Worm (Caenorhabditis elegans) whole organism, L3 larva: ENCODE results near the gene C45B2.1.

Source experiments
- ceh-9 ChIP-seq: sonication (generic microtip); optimal IDR thresholded peaks from 2 replicates; lab custom pipeline; 2018; ENCODE audit warnings: missing biosample characterization, missing genetic modification characterization
- egl-27 ChIP-seq: sonication (generic microtip); optimal IDR thresholded peaks from 4 replicates; lab custom pipeline; 2017; ENCODE audit warnings: missing biosample characterization, missing genetic modification reagents, missing genetic modification characterization
- fos-1 ChIP-seq: fragments of 150-350 bp; optimal IDR thresholded peaks from 2 replicates; lab custom pipeline; 2014; ENCODE audit warnings: missing biosample characterization, missing genetic modification characterization
- lsy-12 ChIP-seq: sonication (generic microtip); optimal IDR thresholded peaks from 2 replicates; lab custom pipeline; 2016; ENCODE audit warnings: mild to moderate bottlenecking, missing genetic modification characterization, missing compliant biosample characterization
- nhr-67 ChIP-seq: fragments of 150-350 bp; optimal IDR thresholded peaks from 2 replicates; lab custom pipeline; 2014; ENCODE audit warnings: missing biosample characterization, missing genetic modification characterization
- nhr-77 ChIP-seq: fragments of 150-350 bp; optimal IDR thresholded peaks from 2 replicates; lab custom pipeline; 2014; ENCODE audit warnings: missing biosample characterization, missing genetic modification characterization
- pha-4 ChIP-seq: fragments of 150-350 bp; optimal IDR thresholded peaks from 2 replicates; lab custom pipeline; 2014; ENCODE audit warnings: missing biosample characterization, missing genetic modification reagents, missing genetic modification characterization
- pqm-1 ChIP-seq: fragments of 150-350 bp; optimal IDR thresholded peaks from 2 replicates; lab custom pipeline; 2017; ENCODE audit warnings: missing biosample characterization, missing genetic modification characterization, inconsistent platforms
- snpc-4 ChIP-seq: fragments of 150-350 bp; optimal IDR thresholded peaks from 2 replicates; lab custom pipeline; 2014; ENCODE audit warnings: missing biosample characterization, missing genetic modification characterization
- unc-39 ChIP-seq: sonication (generic microtip); optimal IDR thresholded peaks from 4 replicates; lab custom pipeline; 2017; ENCODE audit warnings: missing biosample characterization, missing genetic modification characterization

DNA sequence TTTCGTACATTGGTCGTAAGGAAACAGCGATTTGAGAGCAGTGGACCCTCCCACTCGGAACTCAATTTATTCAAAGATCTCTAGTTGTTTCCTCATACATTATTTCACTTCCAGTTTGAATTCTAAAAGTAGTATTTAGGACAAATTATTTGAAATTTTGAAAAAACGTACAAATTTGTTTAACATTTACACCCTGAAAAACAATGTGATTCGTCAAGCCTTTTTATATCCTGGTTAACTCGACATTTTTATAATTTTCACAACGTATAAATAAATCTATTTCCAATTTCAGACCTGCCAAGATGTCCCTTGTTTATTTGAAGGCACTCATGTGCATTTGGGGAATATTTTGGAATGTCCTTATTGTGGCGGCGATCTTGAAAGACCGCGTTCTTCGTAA, 29.6 kb downstream of the C45B2.1 start, which contains the start of gene C15H9.3:
- TF ChIP-seq snpc-4: no peak
- no peak for TF ChIP-seq ceh-9 (tag; lab: Kevin White, UChicago)
- TF ChIP-seq unc-39: no peak
- no peak for TF ChIP-seq fos-1 (tag; lab: Kevin White, UChicago)
- no peak for TF ChIP-seq pqm-1
- TF ChIP-seq lsy-12 (tag; lab: Kevin White, UChicago): no peak
- TF ChIP-seq nhr-77 (tag; lab: Kevin White, UChicago): no peak
- TF ChIP-seq nhr-67: no peak
- no peak for TF ChIP-seq egl-27 (tag; lab: Kevin White, UChicago)
- no peak for TF ChIP-seq pha-4 (tag; lab: Kevin White, UChicago)
